Fruit fly (Drosophila melanogaster): ENCODE results near the gene RpS6.
A peak's percentile ranks its signal among the peaks of the same experiment; 100 is the strongest.

The RpS6 gene

DNA sequence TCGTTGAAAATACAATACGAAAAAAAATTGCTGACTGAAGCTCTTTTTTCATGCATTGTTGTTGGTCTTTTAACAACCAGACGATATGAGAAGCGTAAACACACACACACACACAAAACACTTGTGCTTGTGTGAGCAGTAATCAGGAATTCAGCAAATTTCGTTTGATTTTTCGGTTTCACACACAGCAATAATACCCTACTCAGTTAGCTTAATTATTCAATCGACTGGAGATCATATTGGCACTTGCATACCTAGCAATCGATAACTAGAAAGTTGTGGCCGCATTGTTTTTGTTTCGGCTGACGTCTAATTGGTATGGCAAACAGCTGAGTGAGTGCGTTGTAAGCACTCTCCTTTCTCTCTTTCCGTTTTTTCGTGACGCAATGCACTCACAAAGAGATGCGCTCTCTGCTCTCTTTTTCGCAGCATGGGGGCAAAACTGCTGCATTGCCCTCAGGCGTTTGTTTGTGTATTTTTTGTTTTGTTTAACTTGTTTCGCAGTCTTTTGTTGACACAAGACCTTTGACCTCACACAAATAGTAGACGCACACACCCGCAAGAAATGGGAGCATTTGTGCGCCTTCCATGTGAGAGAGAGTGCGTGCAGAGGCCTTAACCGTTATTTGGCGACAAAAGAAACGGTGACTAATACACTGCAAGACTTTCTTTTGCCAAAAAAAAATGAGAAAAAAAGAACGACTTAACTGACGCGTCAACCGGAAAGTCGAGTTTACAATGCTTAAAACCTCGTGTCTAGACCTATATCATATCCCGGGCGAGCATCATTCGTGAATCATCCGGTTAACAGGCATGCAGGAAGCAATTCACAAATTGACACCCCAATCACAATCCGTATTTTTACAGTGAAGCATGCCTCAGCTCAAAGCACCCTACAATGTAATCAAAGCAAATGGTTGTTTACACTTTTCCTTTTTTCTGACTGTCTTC is 43.9 kb upstream of the RpS6 start (continued):
- TF ChIP-seq CG2875 (GFP tag; optimal IDR thresholded peaks at IDR 0.05) (no peak), slp2 (GFP tag; optimal IDR thresholded peaks at IDR 0.05) (no peak), bigmax (GFP tag; optimal IDR thresholded peaks at IDR 0.05) (no peak), CG10209 (GFP tag; optimal IDR thresholded peaks at IDR 0.05) (peak; percentile 3)

DNA sequence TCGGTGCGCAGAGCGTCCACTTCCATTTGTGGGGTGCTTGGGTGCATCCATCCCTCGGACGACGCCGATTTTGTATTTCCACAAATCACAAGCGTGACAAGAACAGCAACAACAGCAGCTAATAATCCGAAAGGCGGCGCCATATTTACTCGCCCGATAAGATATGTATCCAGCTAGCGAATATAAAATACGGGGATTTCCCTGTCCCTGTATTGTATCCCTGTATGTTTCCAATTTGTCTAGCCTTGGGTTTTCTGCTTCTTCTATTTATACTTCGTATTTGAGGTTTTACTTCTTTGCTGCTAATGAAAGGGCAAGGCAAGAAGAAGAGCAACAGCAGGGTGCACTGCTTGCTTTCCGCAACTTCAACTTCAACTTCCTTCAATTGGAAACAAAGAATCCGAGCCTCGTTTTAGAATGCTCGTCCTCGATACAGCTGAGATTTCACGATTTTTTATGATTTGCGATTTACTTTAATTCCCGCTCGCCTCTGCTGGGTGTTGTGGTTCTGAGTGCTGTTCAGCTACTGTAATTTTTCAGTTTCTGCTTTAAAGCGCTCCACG is 43.1 kb upstream of the RpS6 start:
- TF ChIP-seq Elba2 (GFP tag; optimal IDR thresholded peaks at IDR 0.05), result peak; percentile 62
- no peak for TF ChIP-seq Neu2 (GFP tag; optimal IDR thresholded peaks at IDR 0.05; ENCODE audit: borderline replicate concordance)
- TF ChIP-seq sens-2 (GFP tag; IDR thresholded peaks at IDR 0.05), result 0 out of 2 replicates have a peak, but pooled peaks have one; percentile 15
- TF ChIP-seq ken (GFP tag; IDR thresholded peaks at IDR 0.05), result no peak
- no peak for TF ChIP-seq CG6689 (GFP tag; IDR thresholded peaks at IDR 0.05)
- TF ChIP-seq fd102C (GFP tag; optimal IDR thresholded peaks at IDR 0.05), result no peak
- TF ChIP-seq Ets65A (GFP tag), result no peak
- TF ChIP-seq hkb (optimal IDR thresholded peaks at IDR 0.05), result no peak
- TF ChIP-seq hkb (GFP tag; IDR thresholded peaks at IDR 0.05), result no peak
- TF ChIP-seq lbe (GFP tag; optimal IDR thresholded peaks at IDR 0.05), result no peak
- TF ChIP-seq ttk (GFP tag; IDR thresholded peaks at IDR 0.05), result no peak
- no peak for TF ChIP-seq CHES-1-like (GFP tag; optimal IDR thresholded peaks at IDR 0.05)
- no peak for TF ChIP-seq Nf-YB (GFP tag; optimal IDR thresholded peaks at IDR 0.05)
- no peak for TF ChIP-seq vfl (GFP tag; optimal IDR thresholded peaks at IDR 0.05)
- no peak for TF ChIP-seq sqz (GFP tag; optimal IDR thresholded peaks at IDR 0.05)
- TF ChIP-seq CG31365 (tag; optimal IDR thresholded peaks at IDR 0.05), result peak; percentile 57
- no peak for TF ChIP-seq klu (GFP tag; IDR thresholded peaks at IDR 0.05)
- TF ChIP-seq Jarid2 (GFP tag; optimal IDR thresholded peaks at IDR 0.05), result peak; percentile 5
- no peak for TF ChIP-seq luna (GFP tag; optimal IDR thresholded peaks at IDR 0.05)
- TF ChIP-seq gce (GFP tag; IDR thresholded peaks at IDR 0.05), result no peak
- TF ChIP-seq mld (GFP tag; IDR thresholded peaks at IDR 0.05; ENCODE audit: partially characterized antibody), result no peak
- TF ChIP-seq Hr51 (GFP tag; optimal IDR thresholded peaks at IDR 0.05), result no peak
- no peak for TF ChIP-seq da (GFP tag; optimal IDR thresholded peaks at IDR 0.05)
- TF ChIP-seq CG9609 (GFP tag; optimal IDR thresholded peaks at IDR 0.05), result no peak
- no peak for TF ChIP-seq CG12104 (GFP tag; optimal IDR thresholded peaks at IDR 0.05)
- TF ChIP-seq CG17385 (GFP tag; optimal IDR thresholded peaks at IDR 0.05), result peak; percentile 85
- TF ChIP-seq B-H2 (GFP tag; optimal IDR thresholded peaks at IDR 0.05), result peak; percentile 16

DNA sequence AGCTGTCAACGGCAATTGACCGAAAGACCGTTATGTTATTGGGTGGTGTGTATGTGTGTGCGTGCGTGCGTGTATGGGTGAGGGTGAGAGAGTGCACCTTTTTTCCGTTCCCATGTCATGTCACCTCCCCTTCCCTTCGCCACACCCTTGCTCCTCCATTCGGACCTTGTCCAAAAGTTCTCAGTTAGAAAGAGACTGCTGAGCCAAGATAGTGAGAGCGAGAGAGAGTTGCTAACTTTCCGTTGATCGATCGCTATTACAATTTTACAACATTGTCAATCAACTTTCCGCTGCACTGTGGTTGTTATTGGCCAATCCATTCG is 37.3 kb upstream of the RpS6 start:
- TF ChIP-seq Taf1 (GFP tag; IDR thresholded peaks at IDR 0.05) (no peak), CG14860 (GFP tag; IDR thresholded peaks at IDR 0.05; ENCODE audit: partially characterized antibody) (no peak), klu (GFP tag; IDR thresholded peaks at IDR 0.05) (0 out of 2 replicates have a peak, but pooled peaks have one; percentile 3), Trl (optimal IDR thresholded peaks at IDR 0.05) (peak; percentile 16), Trl (GFP tag; optimal IDR thresholded peaks at IDR 0.05) (no peak), CG10959 (GFP tag; IDR thresholded peaks at IDR 0.05) (no peak), CG8388 (GFP tag; optimal IDR thresholded peaks at IDR 0.05) (no peak), CG15269 (tag; optimal IDR thresholded peaks at IDR 0.05) (no peak), Sox102F (GFP tag; optimal IDR thresholded peaks at IDR 0.05) (no peak), Hr3 (GFP tag; optimal IDR thresholded peaks at IDR 0.05) (no peak), CG15601 (tag; optimal IDR thresholded peaks at IDR 0.05) (peak; percentile 63), HLH54F (GFP tag; optimal IDR thresholded peaks at IDR 0.05) (no peak), Sox100B (GFP tag; optimal IDR thresholded peaks at IDR 0.05) (peak; percentile 26), Hr51 (GFP tag; optimal IDR thresholded peaks at IDR 0.05) (no peak), bowl (GFP tag; IDR thresholded peaks at IDR 0.05) (0 out of 2 replicates have a peak, but pooled peaks have one; percentile 3), Hr78 (GFP tag; optimal IDR thresholded peaks at IDR 0.05) (peak in 1 of 2 experiments; percentile 66), inv (GFP tag; IDR thresholded peaks at IDR 0.05; ENCODE audit: partially characterized antibody) (no peak), lab (GFP tag; optimal IDR thresholded peaks at IDR 0.05) (no peak), dmrt99B (tag; optimal IDR thresholded peaks at IDR 0.05) (no peak)

All from whole organism, embryonic.